Worm (Caenorhabditis elegans) whole organism, L2 larva: ENCODE data around the gene ubc-19.

Experiments
- C34F6.9 ChIP-seq: fragments of 150-350 bp; optimal IDR thresholded peaks from 2 replicates; lab custom pipeline; 2014; ENCODE audit warnings: missing biosample characterization, missing genetic modification characterization
- F13H6.1 ChIP-seq: sonication (generic microtip); optimal IDR thresholded peaks from 2 replicates; lab custom pipeline; 2016; ENCODE audit warnings: missing genetic modification characterization, missing compliant biosample characterization
- Y55F3AM.14 ChIP-seq: fragments of 200-800 bp; sonication (Bioruptor generic); optimal IDR thresholded peaks from 2 replicates; lab custom pipeline; 2018; ENCODE audit warnings: mild to moderate bottlenecking, missing genetic modification characterization, missing compliant biosample characterization
- ZK546.5 ChIP-seq: sonication (generic microtip); optimal IDR thresholded peaks from 2 replicates; lab custom pipeline; 2017; ENCODE audit warnings: missing biosample characterization, missing genetic modification characterization
- alr-1 ChIP-seq: fragments of 150-350 bp; optimal IDR thresholded peaks from 2 replicates; lab custom pipeline; 2014; ENCODE audit warnings: missing biosample characterization, missing genetic modification characterization
- aly-2 ChIP-seq: fragments of 150-350 bp; optimal IDR thresholded peaks from 2 replicates; lab custom pipeline; 2014; ENCODE audit warnings: missing biosample characterization, missing genetic modification characterization
- blmp-1 ChIP-seq: sonication (generic microtip); optimal IDR thresholded peaks from 2 replicates; lab custom pipeline; 2017; ENCODE audit warnings: missing genetic modification characterization, mild to moderate bottlenecking, missing compliant biosample characterization, antibody characterized with exemption, moderate library complexity; ENCODE audit not compliant: insufficient read depth
- ceh-16 ChIP-seq: fragments of 150-350 bp; optimal IDR thresholded peaks from 2 replicates; lab custom pipeline; 2014; ENCODE audit warnings: missing biosample characterization, missing genetic modification characterization
- ceh-82 ChIP-seq: fragments of 150-350 bp; optimal IDR thresholded peaks from 2 replicates; lab custom pipeline; 2014; ENCODE audit warnings: missing biosample characterization, missing genetic modification characterization
- crh-2 ChIP-seq: sonication (generic microtip); optimal IDR thresholded peaks from 2 replicates; lab custom pipeline; 2017; ENCODE audit warnings: missing biosample characterization, missing genetic modification characterization
- elt-1 ChIP-seq: fragments of 150-350 bp; optimal IDR thresholded peaks from 2 replicates; lab custom pipeline; 2014; ENCODE audit warnings: missing biosample characterization, missing genetic modification characterization
- fos-1 ChIP-seq: fragments of 150-350 bp; optimal IDR thresholded peaks from 2 replicates; lab custom pipeline; 2014; ENCODE audit warnings: missing biosample characterization, missing genetic modification characterization
- gmeb-1 ChIP-seq: fragments of 150-350 bp; optimal IDR thresholded peaks from 2 replicates; lab custom pipeline; 2014; ENCODE audit warnings: missing biosample characterization, missing genetic modification characterization
- lin-11 ChIP-seq: fragments of 150-350 bp; sonication (generic microtip); optimal IDR thresholded peaks from 2 replicates; lab custom pipeline; 2014; ENCODE audit warnings: missing biosample characterization, missing genetic modification characterization, inconsistent platforms, mixed read lengths
- lsy-2 ChIP-seq, 2 experiments: fragments of 150-350 bp in 1 of 2; sonication (generic microtip) in 1 of 2; optimal IDR thresholded peaks; 2 replicates each; lab custom pipeline; 2014 to 2017; ENCODE audit warnings: missing biosample characterization in 2 of 2, missing genetic modification characterization in 2 of 2
- mab-5 ChIP-seq: fragments of 150-350 bp; optimal IDR thresholded peaks from 2 replicates; lab custom pipeline; 2014; ENCODE audit warnings: missing biosample characterization, missing genetic modification characterization
- mdl-1 ChIP-seq, 2 experiments: fragments of 150-350 bp in 1 of 2; sonication (generic microtip) in 1 of 2; optimal IDR thresholded peaks; 2 replicates each; lab custom pipeline; 2017; ENCODE audit warnings: missing biosample characterization in 2 of 2, missing genetic modification characterization in 2 of 2
- nhr-10 ChIP-seq: sonication (generic microtip); optimal IDR thresholded peaks from 2 replicates; lab custom pipeline; 2017; ENCODE audit warnings: missing biosample characterization, missing genetic modification characterization
- nhr-11 ChIP-seq: fragments of 150-350 bp; optimal IDR thresholded peaks from 2 replicates; lab custom pipeline; 2014; ENCODE audit warnings: missing biosample characterization, missing genetic modification characterization
- nhr-12 ChIP-seq: fragments of 150-350 bp; optimal IDR thresholded peaks from 2 replicates; lab custom pipeline; 2014; ENCODE audit warnings: missing biosample characterization, missing genetic modification characterization
- nhr-129 ChIP-seq: fragments of 150-350 bp; optimal IDR thresholded peaks from 2 replicates; lab custom pipeline; 2014; ENCODE audit warnings: missing biosample characterization, missing genetic modification characterization
- nhr-237 ChIP-seq: fragments of 150-350 bp; optimal IDR thresholded peaks from 2 replicates; lab custom pipeline; 2014; ENCODE audit warnings: missing biosample characterization, missing genetic modification characterization
- nhr-25 ChIP-seq: fragments of 150-350 bp; sonication (generic microtip); optimal IDR thresholded peaks from 3 replicates; lab custom pipeline; 2014; ENCODE audit warnings: missing biosample characterization, missing genetic modification characterization
- sem-4 ChIP-seq: fragments of 150-350 bp; optimal IDR thresholded peaks from 2 replicates; lab custom pipeline; 2014; ENCODE audit warnings: missing biosample characterization, missing genetic modification reagents, missing genetic modification characterization
- skn-1 ChIP-seq: sonication (generic microtip); optimal IDR thresholded peaks from 2 replicates; lab custom pipeline; 2017; ENCODE audit warnings: missing biosample characterization, missing genetic modification characterization
- sma-3 ChIP-seq: sonication (generic microtip); optimal IDR thresholded peaks from 2 replicates; lab custom pipeline; 2016; ENCODE audit warnings: missing genetic modification reagents, missing genetic modification characterization, missing compliant biosample characterization
- snpc-4 ChIP-seq: fragments of 150-350 bp; optimal IDR thresholded peaks from 2 replicates; lab custom pipeline; 2014; ENCODE audit warnings: missing biosample characterization, missing genetic modification characterization
- unc-55 ChIP-seq: fragments of 150-350 bp; sonication (generic microtip); optimal IDR thresholded peaks from 3 replicates; lab custom pipeline; 2014; ENCODE audit warnings: missing biosample characterization, missing genetic modification reagents, missing genetic modification characterization
- zag-1 ChIP-seq: fragments of 150-350 bp; optimal IDR thresholded peaks from 2 replicates; lab custom pipeline; 2014; ENCODE audit warnings: missing biosample characterization, missing genetic modification characterization
- ztf-1 ChIP-seq: fragments of 200-800 bp; sonication (Bioruptor generic); conservative IDR thresholded peaks from 2 replicates; pipeline ENCODE4 v1.3.6; 2022; ENCODE audit warnings: missing genetic modification characterization, missing compliant biosample characterization
- ztf-11 ChIP-seq: sonication (generic microtip); optimal IDR thresholded peaks from 2 replicates; lab custom pipeline; 2017; ENCODE audit warnings: missing biosample characterization, missing genetic modification characterization

The ubc-19 gene

ce11 chrV:18701306-18701705 lies 11.7 kb upstream of the ubc-19 start, which contains the start of gene Y69H2.9:
Y69H2.9 (plus strand) TSS chrV:18701538.
- TF ChIP-seq nhr-25 (tag; lab: Kevin White, UChicago) (no peak), sma-3 (peak; percentile 62), gmeb-1 (peak; percentile 19), fos-1 (peak; percentile 46)

- TF ChIP-seq elt-1 (tag; lab: Kevin White, UChicago): no peak
- TF ChIP-seq nhr-12: no peak
- no peak for TF ChIP-seq crh-2 (tag; lab: Kevin White, UChicago)
- no peak for TF ChIP-seq aly-2 (tag; lab: Kevin White, UChicago)
- no peak for TF ChIP-seq ceh-82 (tag; lab: Kevin White, UChicago)
- TF ChIP-seq ceh-16: no peak
- no peak for TF ChIP-seq nhr-129 (tag; lab: Kevin White, UChicago)
- no peak for TF ChIP-seq snpc-4 (tag; lab: Kevin White, UChicago)
- TF ChIP-seq sem-4 (tag; lab: Kevin White, UChicago): no peak
- no peak for TF ChIP-seq C34F6.9 (tag; lab: Kevin White, UChicago)
- TF ChIP-seq ztf-11 (tag; lab: Kevin White, UChicago): no peak
- TF ChIP-seq nhr-25 (tag; lab: Kevin White, UChicago): no peak
- TF ChIP-seq skn-1 (tag; lab: Kevin White, UChicago): no peak
- TF ChIP-seq F13H6.1: no peak
- TF ChIP-seq blmp-1 (tag; lab: Kevin White, UChicago): no peak
- no peak for TF ChIP-seq lin-11 (tag; lab: Kevin White, UChicago)
- TF ChIP-seq unc-55 (GFP tag; lab: Kevin White, UChicago): no peak
- TF ChIP-seq mdl-1 (tag; optimal IDR thresholded peaks at IDR 0.05; lab: Kevin White, UChicago): no peak
Measured at ce11 chrV:18699326-18699725, 9.8 kb upstream of the ubc-19 start, which contains the start of gene nhr-241. nhr-241 (plus strand) TSS chrV:18699451.

- TF ChIP-seq gmeb-1 (no peak), crh-2 (tag; lab: Kevin White, UChicago) (no peak), mdl-1 (tag; optimal IDR thresholded peaks at IDR 0.05; lab: Kevin White, UChicago) (no peak), nhr-237 (tag; lab: Kevin White, UChicago) (no peak), nhr-10 (tag; lab: Kevin White, UChicago) (no peak), sem-4 (tag; lab: Kevin White, UChicago) (no peak), fos-1 (no peak), alr-1 (tag; lab: Kevin White, UChicago) (no peak), ZK546.5 (tag; lab: Kevin White, UChicago) (no peak), Y55F3AM.14 (GFP tag; lab: Kevin White, UChicago) (no peak), nhr-12 (no peak), ztf-1 (GFP tag; lab: Robert Waterston, UW) (no peak), nhr-25 (tag; lab: Kevin White, UChicago) (no peak), nhr-11 (tag; lab: Kevin White, UChicago) (no peak), zag-1 (tag; lab: Kevin White, UChicago) (no peak), elt-1 (tag; lab: Kevin White, UChicago) (no peak)
- TF ChIP-seq, all 48 proteins: peak for 0
Measured at ce11 chrV:18695469-18695868, 5.9 kb upstream of the ubc-19 start.

DNA sequence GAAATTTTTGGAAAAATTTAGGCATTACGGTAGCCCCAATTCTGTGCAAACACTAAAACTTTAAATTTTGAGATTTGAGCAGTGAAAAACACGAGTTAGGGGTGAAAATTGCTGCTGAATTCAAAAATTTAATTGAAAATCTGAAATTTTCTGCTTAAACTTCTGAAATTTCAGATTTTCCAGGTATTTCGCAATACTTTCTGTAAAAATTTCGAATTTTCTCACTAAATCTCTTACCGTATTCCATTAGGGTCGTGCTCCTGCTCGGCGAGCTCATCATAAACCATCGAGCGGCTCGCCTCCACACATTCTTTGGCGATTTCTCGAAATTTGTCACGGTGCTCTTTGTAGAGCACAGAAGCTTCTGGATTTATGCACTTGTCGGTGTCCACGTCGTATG lies 2.2 kb downstream of the ubc-19 start:
- TF ChIP-seq elt-1 (tag; lab: Kevin White, UChicago) (no peak), lsy-2 (tag; optimal IDR thresholded peaks at IDR 0.05; lab: Kevin White, UChicago) (no peak), ceh-82 (tag; lab: Kevin White, UChicago) (no peak)

ce11 chrV:18684455-18684987 lies 5.0 kb downstream of the ubc-19 start, which contains the start of gene Y69H2.17:
Y69H2.17 (plus strand) TSS chrV:18684937.
- TF ChIP-seq mab-5 (tag; lab: Kevin White, UChicago) (no peak), ceh-16 (no peak), aly-2 (tag; lab: Kevin White, UChicago) (no peak), unc-55 (GFP tag; lab: Kevin White, UChicago) (no peak), ztf-11 (tag; lab: Kevin White, UChicago) (no peak), nhr-10 (tag; lab: Kevin White, UChicago) (no peak), ZK546.5 (tag; lab: Kevin White, UChicago) (no peak)
- TF ChIP-seq, all 48 proteins: peak for 0
